Worm (Caenorhabditis elegans): Measurements from ENCODE around the gene fbxb-118.

fbxb-118 gene

ce11 chrII:4047839-4048440 lies 16.0 kb downstream of the fbxb-118 start (continued):
- TF ChIP-seq egl-44 (GFP tag; IDR thresholded peaks at IDR 0.05) (peak; percentile 96), ceh-27 (GFP tag; optimal IDR thresholded peaks at IDR 0.05) (peak; percentile 40)

- TF ChIP-seq nfyb-1 (GFP tag; IDR thresholded peaks at IDR 0.05) (no peak), hsf-1 (GFP tag; IDR thresholded peaks at IDR 0.05) (no peak), B0035.1 (tag; optimal IDR thresholded peaks at IDR 0.05) (no peak), nhr-80 (tag; optimal IDR thresholded peaks at IDR 0.05) (no peak), ekl-4 (GFP tag; IDR thresholded peaks at IDR 0.05) (no peak), somi-1 (GFP tag; optimal IDR thresholded peaks at IDR 0.05) (no peak), snpc-4 (GFP tag; optimal IDR thresholded peaks at IDR 0.05) (no peak), snpc-4 (tag; optimal IDR thresholded peaks at IDR 0.05) (no peak), let-607 (tag; optimal IDR thresholded peaks at IDR 0.05) (no peak)
Measured at ce11 chrII:4045396-4045795, 18.5 kb downstream of the fbxb-118 start, which contains the start of gene K07D4.2. K07D4.2 (minus strand) TSS chrII:4045496.

- TF ChIP-seq pha-4 (tag; optimal IDR thresholded peaks at IDR 0.05) (peak; percentile 65), him-1 (tag; optimal IDR thresholded peaks at IDR 0.05) (peak; percentile 29), unc-130 (GFP tag; optimal IDR thresholded peaks at IDR 0.05) (peak; percentile 56), egl-18 (GFP tag; IDR thresholded peaks at IDR 0.05) (no peak), egrh-3 (GFP tag; IDR thresholded peaks at IDR 0.05) (no peak), madf-3 (GFP tag; IDR thresholded peaks at IDR 0.05) (peak; percentile 72; the same call in 1 of the 2 replicates), F23B12.7 (tag; optimal IDR thresholded peaks at IDR 0.05; ENCODE audit: insufficient read depth) (peak; percentile 49), sea-2 (GFP tag; IDR thresholded peaks at IDR 0.05) (no peak), die-1 (tag; optimal IDR thresholded peaks at IDR 0.05) (no peak), hmg-20 (GFP tag; IDR thresholded peaks at IDR 0.05) (no peak), Y53F4B.3 (GFP tag; IDR thresholded peaks at IDR 0.05) (no peak), C06A6.2 (GFP tag; conservative IDR thresholded peaks at IDR 0.05) (peak; percentile 64; the same call in 1 of the 2 replicates), xnd-1 (tag; optimal IDR thresholded peaks at IDR 0.05) (peak; percentile 56), nhr-120 (GFP tag; IDR thresholded peaks at IDR 0.05) (no peak), ztf-18 (tag; optimal IDR thresholded peaks at IDR 0.05) (peak; percentile 4), attf-6 (GFP tag; IDR thresholded peaks at IDR 0.05) (peak; percentile 49; the same call in 1 of the 2 replicates), Y95B8A.8 (GFP tag; IDR thresholded peaks at IDR 0.05) (peak; percentile 71; the same call in 1 of the 2 replicates), lsy-27 (tag; optimal IDR thresholded peaks at IDR 0.05; ENCODE audit: borderline replicate concordance, insufficient read depth) (no peak), nhr-90 (tag; optimal IDR thresholded peaks at IDR 0.05) (no peak), pbrm-1 (GFP tag; IDR thresholded peaks at IDR 0.05) (peak; percentile 74), mxl-1 (tag; optimal IDR thresholded peaks at IDR 0.05) (no peak), atf-7 (tag; optimal IDR thresholded peaks at IDR 0.05) (peak; percentile 54), ztf-6 (GFP tag; IDR thresholded peaks at IDR 0.05) (no peak), F22D6.2 (tag; optimal IDR thresholded peaks at IDR 0.05) (peak; percentile 51), F37B4.10 (GFP tag; IDR thresholded peaks at IDR 0.05) (no peak), bed-1 (GFP tag; IDR thresholded peaks at IDR 0.05) (no peak), sptf-2 (GFP tag; optimal IDR thresholded peaks at IDR 0.05) (no peak), let-607 (tag; optimal IDR thresholded peaks at IDR 0.05) (peak; percentile 60 to 91), somi-1 (GFP tag; optimal IDR thresholded peaks at IDR 0.05) (no peak), lin-35 (GFP tag; optimal IDR thresholded peaks at IDR 0.05) (peak; percentile 62 to 95 (median 69)), repo-1 (tag; optimal IDR thresholded peaks at IDR 0.05) (peak; percentile 40), lir-1 (GFP tag; conservative IDR thresholded peaks at IDR 0.05) (peak; percentile 71), B0336.3 (GFP tag; IDR thresholded peaks at IDR 0.05) (peak; percentile 68; the same call in 1 of the 2 replicates), F33H1.4 (GFP tag; IDR thresholded peaks at IDR 0.05) (peak; percentile 76), snpc-1.3 (tag; optimal IDR thresholded peaks at IDR 0.05; ENCODE audit: insufficient read depth) (peak; percentile 24), ekl-4 (GFP tag; IDR thresholded peaks at IDR 0.05) (peak; percentile 72)
Measured at ce11 chrII:4044349-4044748, 19.5 kb downstream of the fbxb-118 start, which contains the start of gene rpn-11. rpn-11 (minus strand) TSS chrII:4044546.

All from whole organism, young adult.